Fruit fly (Drosophila melanogaster): ENCODE measurements around the gene CG6996.

Gene CG6996

DNA sequence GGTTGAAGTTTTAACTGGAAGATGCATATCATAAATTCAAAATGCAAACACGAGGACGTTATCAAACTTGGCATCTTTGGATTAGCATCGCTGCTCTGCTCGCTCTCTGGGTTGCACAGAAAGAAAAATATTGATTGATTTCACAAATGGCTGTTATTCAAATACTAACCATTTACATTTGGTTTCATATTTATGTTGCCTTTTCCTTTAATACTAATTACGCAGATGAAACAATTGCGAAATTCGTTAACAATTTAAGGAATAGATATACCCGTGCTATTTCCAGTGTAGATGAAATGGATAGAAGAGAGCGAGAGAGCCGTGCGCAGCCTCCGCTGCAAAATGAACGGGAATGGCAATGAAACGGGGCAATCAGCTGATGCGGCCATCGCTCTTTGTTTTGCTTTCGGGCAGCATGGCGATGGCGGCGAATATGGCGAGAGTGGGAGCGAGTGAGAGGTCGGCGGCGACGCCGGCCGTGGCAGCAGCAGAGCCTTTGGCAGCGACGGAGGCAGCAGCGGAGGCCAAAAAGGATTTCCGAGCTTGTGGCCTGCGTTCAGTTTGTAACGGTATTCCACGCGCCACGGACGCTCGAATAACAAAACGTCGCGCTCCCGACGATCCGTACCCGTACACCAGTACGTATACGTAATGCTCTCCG lies 40.3 kb downstream of the CG6996 start, which contains the start of gene rdgC (continued):
- TF ChIP-seq chn (GFP tag; optimal IDR thresholded peaks at IDR 0.05): peak; percentile 91
- peak; percentile 33 for TF ChIP-seq ab (GFP tag; optimal IDR thresholded peaks at IDR 0.05)
- peak; percentile 97 for TF ChIP-seq mam (GFP tag; optimal IDR thresholded peaks at IDR 0.05)
- TF ChIP-seq chif (GFP tag; optimal IDR thresholded peaks at IDR 0.05): peak; percentile 92 to 96
- TF ChIP-seq CG10543 (GFP tag; optimal IDR thresholded peaks at IDR 0.05): peak; percentile 77
- TF ChIP-seq her (GFP tag; optimal IDR thresholded peaks at IDR 0.05): peak; percentile 92
- TF ChIP-seq sna (GFP tag; IDR thresholded peaks at IDR 0.05; ENCODE audit: partially characterized antibody): no peak
- peak; percentile 97 for TF ChIP-seq fd96Cb (tag; optimal IDR thresholded peaks at IDR 0.05)
- peak; percentile 90 for TF ChIP-seq CG2889 (GFP tag; IDR thresholded peaks at IDR 0.05)
- peak; percentile 94 for TF ChIP-seq Dek (tag; optimal IDR thresholded peaks at IDR 0.05)
- peak; percentile 95 for TF ChIP-seq bcd (GFP tag; optimal IDR thresholded peaks at IDR 0.05)
- TF ChIP-seq Oaz (GFP tag; IDR thresholded peaks at IDR 0.05): peak; percentile 94
- TF ChIP-seq CG10431 (GFP tag; optimal IDR thresholded peaks at IDR 0.05): no peak
- peak; percentile 95 for TF ChIP-seq sisA (GFP tag; IDR thresholded peaks at IDR 0.05)
- peak; percentile 96 for TF ChIP-seq pum (GFP tag; optimal IDR thresholded peaks at IDR 0.05)
- TF ChIP-seq Nf-YA (GFP tag; IDR thresholded peaks at IDR 0.05): peak; percentile 95
- TF ChIP-seq row (GFP tag; IDR thresholded peaks at IDR 0.05): peak; percentile 96
- TF ChIP-seq trh (GFP tag; optimal IDR thresholded peaks at IDR 0.05): peak; percentile 89
- peak; percentile 96 for TF ChIP-seq caup (GFP tag; optimal IDR thresholded peaks at IDR 0.05; ENCODE audit: severe bottlenecking)
- TF ChIP-seq Ravus (GFP tag; IDR thresholded peaks at IDR 0.05): peak; percentile 88
- peak; percentile 99 for TF ChIP-seq Ets65A (GFP tag)
- peak; percentile 7 for TF ChIP-seq Sry-β (GFP tag; optimal IDR thresholded peaks at IDR 0.05)
- TF ChIP-seq CG34422 (GFP tag; IDR thresholded peaks at IDR 0.05): peak; percentile 95
- no peak for TF ChIP-seq CG14860 (GFP tag; IDR thresholded peaks at IDR 0.05; ENCODE audit: partially characterized antibody)
- peak; percentile 64 for TF ChIP-seq Neu2 (GFP tag; optimal IDR thresholded peaks at IDR 0.05; ENCODE audit: borderline replicate concordance)
- TF ChIP-seq CG8388 (GFP tag; optimal IDR thresholded peaks at IDR 0.05): peak; percentile 92
- TF ChIP-seq CG30431 (GFP tag; optimal IDR thresholded peaks at IDR 0.05): peak; percentile 77
- peak; percentile 94 for TF ChIP-seq Blimp-1 (GFP tag; optimal IDR thresholded peaks at IDR 0.05)
- TF ChIP-seq CG3065 (GFP tag; optimal IDR thresholded peaks at IDR 0.05): peak; percentile 81
- peak; percentile 47 for TF ChIP-seq abd-A (tag; optimal IDR thresholded peaks at IDR 0.05)
- TF ChIP-seq CG12236 (GFP tag; optimal IDR thresholded peaks at IDR 0.05): peak; percentile 83
- TF ChIP-seq Eip74EF (GFP tag; optimal IDR thresholded peaks at IDR 0.05): peak in 1 of 2 experiments; percentile 96
- peak; percentile 70 for TF ChIP-seq zf30C (GFP tag; optimal IDR thresholded peaks at IDR 0.05)
- peak; percentile 76 for TF ChIP-seq CG34376 (GFP tag; optimal IDR thresholded peaks at IDR 0.05)
- TF ChIP-seq al (GFP tag; IDR thresholded peaks at IDR 0.05): peak; percentile 93
- TF ChIP-seq Kr (GFP tag; optimal IDR thresholded peaks at IDR 0.05): no peak
- TF ChIP-seq psq (GFP tag; optimal IDR thresholded peaks at IDR 0.05): peak; percentile 78
- TF ChIP-seq CG15696 (tag; optimal IDR thresholded peaks at IDR 0.05): peak; percentile 61
- peak; percentile 95 for TF ChIP-seq CG30403 (GFP tag; optimal IDR thresholded peaks at IDR 0.05)
- peak; percentile 81 for TF ChIP-seq CG11723 (GFP tag; optimal IDR thresholded peaks at IDR 0.05)
- TF ChIP-seq slbo (GFP tag; IDR thresholded peaks at IDR 0.05): peak; percentile 97
- peak; percentile 93 for TF ChIP-seq CG10209 (GFP tag; optimal IDR thresholded peaks at IDR 0.05)
- peak; percentile 94 for TF ChIP-seq CG3847 (GFP tag; IDR thresholded peaks at IDR 0.05)
- TF ChIP-seq prd (optimal IDR thresholded peaks at IDR 0.05): no peak
- TF ChIP-seq prd (GFP tag; IDR thresholded peaks at IDR 0.05): peak; percentile 97
- 0 out of 2 replicates have a peak, but pooled peaks have one; percentile 28 for TF ChIP-seq unc-4 (GFP tag; IDR thresholded peaks at IDR 0.05; ENCODE audit: partially characterized antibody)
- TF ChIP-seq MBD-R2 (GFP tag; IDR thresholded peaks at IDR 0.05): peak; percentile 89
- peak; percentile 95 for TF ChIP-seq CG4820 (GFP tag; optimal IDR thresholded peaks at IDR 0.05)
- peak; percentile 95 for TF ChIP-seq CG31441 (GFP tag; IDR thresholded peaks at IDR 0.05)
- peak; percentile 93 for TF ChIP-seq slp2 (GFP tag; optimal IDR thresholded peaks at IDR 0.05)

Measured in whole organism, embryonic.